Fruit fly (Drosophila melanogaster): ENCODE measurements around the gene CG4880.

dm6 chrX:16909297-16909696, 22.7 kb downstream of the CG4880 start:
- no peak for TF ChIP-seq EcR (GFP tag; optimal IDR thresholded peaks at IDR 0.05)
- TF ChIP-seq psq (optimal IDR thresholded peaks at IDR 0.05) = no peak
- TF ChIP-seq usp (GFP tag; optimal IDR thresholded peaks at IDR 0.05) = no peak
- no peak for TF ChIP-seq pan (optimal IDR thresholded peaks at IDR 0.05)
- no peak for TF ChIP-seq CG8478 (optimal IDR thresholded peaks at IDR 0.05)

Data from whole organism.